Fruit fly (Drosophila melanogaster) whole organism, embryonic: ENCODE results near the gene Arpc1.

Experiments used
- CG14965 ChIP-seq: fragments of 200-800 bp; sonication (Bioruptor generic); optimal IDR thresholded peaks from 2 replicates; lab custom pipeline; 2016; ENCODE audit warnings: missing biosample characterization, missing genetic modification characterization, borderline replicate concordance
- CG16815 ChIP-seq: fragments of 200-800 bp; sonication (Bioruptor generic); optimal IDR thresholded peaks from 3 replicates; lab custom pipeline; 2017; ENCODE audit warnings: missing biosample characterization, mild to moderate bottlenecking, missing genetic modification characterization
- CG6683 ChIP-seq: fragments of 200-800 bp; sonication (Bioruptor generic); optimal IDR thresholded peaks from 2 replicates; lab custom pipeline; 2017; ENCODE audit warnings: missing biosample characterization, mild to moderate bottlenecking, missing genetic modification characterization, missing genetic modification reagents
- CG7372 ChIP-seq: fragments of 200-800 bp; sonication (Bioruptor generic); IDR thresholded peaks from 2 replicates; pipeline ENCODE4 v1.3.6; 2022; ENCODE audit warnings: missing biosample characterization, missing genetic modification characterization
- Neu2 ChIP-seq: fragments of 200-800 bp; sonication (Bioruptor generic); optimal IDR thresholded peaks from 3 replicates; lab custom pipeline; 2016; ENCODE audit warnings: missing biosample characterization, missing genetic modification characterization, borderline replicate concordance
- PHDP ChIP-seq: fragments of 200-800 bp; sonication (Bioruptor generic); optimal IDR thresholded peaks from 3 replicates; lab custom pipeline; 2018; ENCODE audit warnings: missing biosample characterization, mild to moderate bottlenecking, missing genetic modification characterization, moderate library complexity
- dm ChIP-seq: fragments of 200-800 bp; sonication (Bioruptor generic); optimal IDR thresholded peaks from 3 replicates; lab custom pipeline; 2016; ENCODE audit warnings: missing biosample characterization, missing genetic modification characterization
- h ChIP-seq: fragments of >200 bp; optimal IDR thresholded peaks from 2 replicates; lab custom pipeline; 2017
- prd ChIP-seq, 3 experiments: fragments of >200 bp in 2 of 3; fragments of 200-800 bp in 1 of 3; sonication (Bioruptor generic) in 1 of 3; optimal IDR thresholded peaks in 2 of 3; IDR thresholded peaks in 1 of 3; 2 replicates in 2 of 3; 3 replicates in 1 of 3; pipeline versions ENCODE4 v1.3.6 to Lab custom; 2017 to 2022; ENCODE audit warnings: missing biosample characterization in 1 of 3, missing genetic modification characterization in 1 of 3

DNA sequence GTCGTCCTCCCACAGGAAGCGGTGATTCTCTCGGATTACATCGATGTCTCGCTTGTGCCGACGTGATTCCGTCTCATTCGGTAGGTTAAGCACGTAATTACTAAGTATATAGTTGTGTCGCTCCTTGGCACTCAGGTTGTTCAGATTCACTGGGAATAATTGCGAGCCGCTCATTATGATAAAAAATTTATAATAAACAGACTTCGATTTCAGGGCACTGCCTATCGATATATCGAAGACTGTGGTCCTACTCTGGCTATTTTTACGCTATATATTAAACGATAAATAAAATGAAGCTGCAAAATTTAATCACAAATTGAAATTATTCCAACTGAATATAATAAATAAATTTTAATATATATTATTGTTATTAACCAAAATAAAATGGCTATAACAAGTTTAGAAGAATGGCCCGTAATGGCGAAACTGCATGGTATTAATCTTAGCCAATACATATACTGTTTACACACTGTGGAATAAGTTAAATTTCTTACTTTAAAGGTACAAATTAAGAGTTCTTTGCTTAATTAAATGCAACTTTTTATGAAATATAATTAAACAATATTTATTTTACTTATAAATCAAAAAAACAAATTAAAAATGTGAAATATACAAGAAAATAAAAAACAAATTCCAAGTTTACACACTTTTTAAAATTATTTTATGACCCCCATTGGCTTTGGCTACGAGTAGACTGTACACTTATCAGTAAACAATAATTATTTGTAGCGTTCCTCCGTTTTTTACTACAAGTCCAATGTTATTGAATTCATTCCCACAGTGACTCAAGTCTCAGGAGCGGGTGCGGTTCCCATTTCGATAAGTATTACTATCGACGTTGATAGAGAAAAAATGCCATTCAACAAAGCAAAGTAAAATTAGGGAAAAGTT lies 46.0 kb downstream of the Arpc1 start, which contains the start of gene Eato:
- TF ChIP-seq h (lab: Kevin White, UChicago), result no peak
- TF ChIP-seq CG7372 (GFP tag; lab: Robert Waterston, UW), result no peak
- TF ChIP-seq Neu2 (GFP tag; lab: Kevin White, UChicago), result no peak
- TF ChIP-seq CG6683 (GFP tag; lab: Kevin White, UChicago), result no peak
- no peak for TF ChIP-seq CG16815 (GFP tag; lab: Kevin White, UChicago)
- TF ChIP-seq prd (optimal IDR thresholded peaks at IDR 0.05; lab: Kevin White, UChicago), result no peak
- TF ChIP-seq prd (GFP tag; IDR thresholded peaks at IDR 0.05; lab: Robert Waterston, UW), result no peak
- TF ChIP-seq dm (GFP tag; lab: Kevin White, UChicago), result no peak
- no peak for TF ChIP-seq PHDP
- TF ChIP-seq CG14965 (GFP tag; lab: Kevin White, UChicago), result no peak
